Fruit fly (Drosophila melanogaster): ENCODE data around the gene Ir7d.

The Ir7d gene

DNA sequence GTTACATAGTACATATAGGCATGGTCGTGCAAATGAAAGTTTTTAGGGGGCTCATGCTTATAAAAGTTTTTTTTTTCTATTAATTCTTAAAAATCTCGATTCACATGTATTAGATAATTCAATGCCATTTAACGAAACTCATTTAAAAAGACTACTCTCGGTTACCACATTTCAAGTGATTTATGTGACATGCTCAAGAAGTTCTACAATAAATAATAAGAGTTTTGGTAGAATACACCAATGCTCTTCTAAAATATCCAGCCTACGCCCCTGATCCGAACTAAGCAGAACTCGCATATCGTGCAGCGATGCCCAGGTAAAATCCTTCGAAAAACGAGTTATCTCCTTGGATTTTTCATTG, 13.9 kb upstream of the Ir7d start (continued):
- no peak for TF ChIP-seq ERR (GFP tag; optimal IDR thresholded peaks at IDR 0.05)
- TF ChIP-seq CG15696 (tag; optimal IDR thresholded peaks at IDR 0.05): peak; percentile 77
- TF ChIP-seq ase (GFP tag; IDR thresholded peaks at IDR 0.05): no peak
- TF ChIP-seq usp (GFP tag; optimal IDR thresholded peaks at IDR 0.05): no peak
- no peak for TF ChIP-seq CG32532 (GFP tag; IDR thresholded peaks at IDR 0.05)
- TF ChIP-seq CG31224 (GFP tag; IDR thresholded peaks at IDR 0.05): no peak
- no peak for TF ChIP-seq Lpt (GFP tag; optimal IDR thresholded peaks at IDR 0.05)
- TF ChIP-seq CG6813 (GFP tag; optimal IDR thresholded peaks at IDR 0.05): no peak
- TF ChIP-seq z (GFP tag; IDR thresholded peaks at IDR 0.05): no peak
- TF ChIP-seq unpg (GFP tag; optimal IDR thresholded peaks at IDR 0.05): peak; percentile 13
- no peak for TF ChIP-seq odd (GFP tag; optimal IDR thresholded peaks at IDR 0.05)
- TF ChIP-seq CG7839 (tag; optimal IDR thresholded peaks at IDR 0.05): peak; percentile 1
- TF ChIP-seq CG42726 (GFP tag; IDR thresholded peaks at IDR 0.05; ENCODE audit: partially characterized antibody): no peak
- TF ChIP-seq Hr78 (GFP tag; optimal IDR thresholded peaks at IDR 0.05): no peak
- no peak for TF ChIP-seq her (GFP tag; optimal IDR thresholded peaks at IDR 0.05)
- no peak for TF ChIP-seq Eip74EF (GFP tag; optimal IDR thresholded peaks at IDR 0.05)
- TF ChIP-seq disco-r (GFP tag; optimal IDR thresholded peaks at IDR 0.05): no peak

DNA sequence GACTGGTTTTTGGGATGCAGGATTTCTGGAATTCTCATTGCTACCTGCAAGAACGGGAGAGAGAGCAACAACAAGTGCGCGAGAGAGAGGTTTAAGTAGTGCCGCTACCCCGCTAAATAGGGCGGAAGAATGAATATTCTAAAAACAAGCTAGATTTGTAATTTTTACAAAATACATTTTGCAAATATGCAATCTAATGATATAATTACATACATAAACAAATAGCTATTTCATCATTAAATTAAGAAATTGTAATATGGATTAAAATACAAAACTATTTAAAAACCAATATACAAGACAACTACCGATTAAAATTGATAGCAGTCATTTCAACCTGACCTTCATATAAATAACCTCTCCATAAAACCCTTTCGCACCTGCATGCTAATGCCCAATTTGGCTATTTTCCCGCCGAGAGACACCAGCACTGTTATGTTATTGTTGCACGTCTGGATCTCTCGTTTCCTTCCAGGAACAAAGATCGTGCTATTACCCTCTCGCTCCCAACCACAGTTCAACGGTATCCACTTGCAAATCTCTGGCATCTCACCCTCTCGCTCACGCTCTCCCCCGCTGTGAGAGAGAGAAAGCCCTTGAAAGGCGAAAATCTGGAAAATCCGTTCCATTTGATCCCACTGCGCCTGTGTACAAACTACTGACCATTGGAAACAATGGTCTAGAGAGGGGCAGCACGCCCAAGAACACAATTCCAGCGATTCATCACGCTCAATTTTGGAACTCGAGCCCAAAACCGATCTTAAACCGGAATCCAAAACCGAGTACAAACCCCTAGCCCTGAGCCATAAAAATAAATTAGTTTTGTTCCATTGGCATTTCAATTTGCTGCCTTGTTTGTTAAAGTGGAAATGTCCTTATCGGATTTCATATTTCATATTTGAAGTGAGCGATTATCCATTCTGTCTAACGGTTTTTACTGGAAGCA, 13.2 kb upstream of the Ir7d start, which contains the start of gene Nek2:
Gene Nek2 (minus strand): TSS at position 51 of the 943 bp plus-strand sequence.
- TF ChIP-seq Stat92E (GFP tag; optimal IDR thresholded peaks at IDR 0.05) (peak in 1 of 3 experiments; percentile 2), chinmo (GFP tag; IDR thresholded peaks at IDR 0.05; ENCODE audit: partially characterized antibody) (no peak), Pdp1 (GFP tag; optimal IDR thresholded peaks at IDR 0.05) (no peak), danr (GFP tag; IDR thresholded peaks at IDR 0.05) (no peak), wek (GFP tag; optimal IDR thresholded peaks at IDR 0.05) (no peak), gro (GFP tag; optimal IDR thresholded peaks at IDR 0.05) (no peak), kni (GFP tag; optimal IDR thresholded peaks at IDR 0.05) (peak; percentile 25), CG14965 (GFP tag; optimal IDR thresholded peaks at IDR 0.05; ENCODE audit: borderline replicate concordance) (no peak), zen (tag; optimal IDR thresholded peaks at IDR 0.05) (peak; percentile 31), cad (GFP tag; optimal IDR thresholded peaks at IDR 0.05) (peak; percentile 55), HLHmδ (GFP tag; optimal IDR thresholded peaks at IDR 0.05) (peak; percentile 4), CG9609 (GFP tag; optimal IDR thresholded peaks at IDR 0.05) (no peak), Trl (optimal IDR thresholded peaks at IDR 0.05) (peak in 1 of 2 experiments; percentile 57), Trl (GFP tag; optimal IDR thresholded peaks at IDR 0.05) (no peak), CG2712 (tag; optimal IDR thresholded peaks at IDR 0.05) (peak; percentile 9), disco-r (GFP tag; optimal IDR thresholded peaks at IDR 0.05) (no peak), CG1832 (GFP tag; optimal IDR thresholded peaks at IDR 0.05) (peak; percentile 67), D19A (tag; optimal IDR thresholded peaks at IDR 0.05) (no peak), dmrt11E (tag; optimal IDR thresholded peaks at IDR 0.05) (peak; percentile 17), Sox102F (GFP tag; optimal IDR thresholded peaks at IDR 0.05) (no peak), insv (GFP tag; optimal IDR thresholded peaks at IDR 0.05) (peak in 1 of 2 experiments; percentile 77), lola (GFP tag; optimal IDR thresholded peaks at IDR 0.05) (peak in 1 of 3 experiments; percentile 43), Rx (GFP tag; IDR thresholded peaks at IDR 0.05) (0 out of 2 replicates have a peak, but pooled peaks have one; percentile 3), knrl (GFP tag; IDR thresholded peaks at IDR 0.05; ENCODE audit: partially characterized antibody) (no peak), CG4328 (GFP tag; optimal IDR thresholded peaks at IDR 0.05) (no peak), Vsx1 (GFP tag; optimal IDR thresholded peaks at IDR 0.05) (no peak), lov (optimal IDR thresholded peaks at IDR 0.05) (no peak), lov (GFP tag; IDR thresholded peaks at IDR 0.05) (no peak), row (GFP tag; IDR thresholded peaks at IDR 0.05) (peak; percentile 67), twi (tag; optimal IDR thresholded peaks at IDR 0.05) (peak; percentile 14), CG18764 (GFP tag; optimal IDR thresholded peaks at IDR 0.05) (no peak)
